Fruit fly (Drosophila melanogaster): ENCODE data around the gene CG13693.

Gene CG13693

dm6 chr2L:207129-207813 lies 25.0 kb upstream of the CG13693 start, which contains the start of the genes Tbc1d15-17 and CG11617 (continued):
- TF ChIP-seq jigr1 (GFP tag; IDR thresholded peaks at IDR 0.05) (no peak), Aef1 (GFP tag; IDR thresholded peaks at IDR 0.05) (no peak), CG16813 (GFP tag; IDR thresholded peaks at IDR 0.05; ENCODE audit: partially characterized antibody) (peak; percentile 41; the same call in 1 of the 3 replicates), Optix (GFP tag; IDR thresholded peaks at IDR 0.05) (no peak), CrebB (tag; optimal IDR thresholded peaks at IDR 0.05) (peak; percentile 4), sim (GFP tag; IDR thresholded peaks at IDR 0.05) (no peak), cato (GFP tag; optimal IDR thresholded peaks at IDR 0.05; ENCODE audit: borderline replicate concordance) (no peak), Lpt (GFP tag; optimal IDR thresholded peaks at IDR 0.05) (no peak), disco-r (GFP tag; optimal IDR thresholded peaks at IDR 0.05) (peak; percentile 27), Dek (tag; optimal IDR thresholded peaks at IDR 0.05) (peak; percentile 15), Opbp (GFP tag; IDR thresholded peaks at IDR 0.05; ENCODE audit: partially characterized antibody) (peak; percentile 60), Trl (optimal IDR thresholded peaks at IDR 0.05) (no peak), Trl (GFP tag; optimal IDR thresholded peaks at IDR 0.05) (no peak), pho (GFP tag; optimal IDR thresholded peaks at IDR 0.05) (no peak), CG4424 (GFP tag; optimal IDR thresholded peaks at IDR 0.05) (no peak), CG2678 (tag; optimal IDR thresholded peaks at IDR 0.05) (no peak), Lim3 (GFP tag; IDR thresholded peaks at IDR 0.05) (no peak), prd (optimal IDR thresholded peaks at IDR 0.05) (no peak), prd (GFP tag; IDR thresholded peaks at IDR 0.05) (no peak), CG11093 (GFP tag; IDR thresholded peaks at IDR 0.05) (no peak), mirr (GFP tag; optimal IDR thresholded peaks at IDR 0.05) (peak; percentile 1), CG7372 (GFP tag; IDR thresholded peaks at IDR 0.05) (no peak), CG18619 (GFP tag; optimal IDR thresholded peaks at IDR 0.05) (no peak), Doc2 (GFP tag; IDR thresholded peaks at IDR 0.05) (no peak), Mrtf (GFP tag; IDR thresholded peaks at IDR 0.05) (no peak), CG12104 (GFP tag; optimal IDR thresholded peaks at IDR 0.05) (no peak), CG6654 (GFP tag; optimal IDR thresholded peaks at IDR 0.05) (no peak), NK7.1 (GFP tag; optimal IDR thresholded peaks at IDR 0.05) (no peak), CG8924 (tag; optimal IDR thresholded peaks at IDR 0.05) (peak; percentile 51), CG2202 (tag; optimal IDR thresholded peaks at IDR 0.05) (no peak), HLHmδ (GFP tag; optimal IDR thresholded peaks at IDR 0.05) (no peak), cwo (GFP tag; optimal IDR thresholded peaks at IDR 0.05) (no peak), CG6791 (GFP tag; IDR thresholded peaks at IDR 0.05; ENCODE audit: partially characterized antibody) (no peak), abd-A (tag; optimal IDR thresholded peaks at IDR 0.05) (no peak), sna (GFP tag; IDR thresholded peaks at IDR 0.05; ENCODE audit: partially characterized antibody) (peak; percentile 15; the same call in 1 of the 2 replicates), Xbp1 (GFP tag; optimal IDR thresholded peaks at IDR 0.05) (no peak), CG3407 (GFP tag; optimal IDR thresholded peaks at IDR 0.05) (no peak), CG16863 (GFP tag; optimal IDR thresholded peaks at IDR 0.05) (no peak), CG10462 (GFP tag; optimal IDR thresholded peaks at IDR 0.05) (no peak), CG17186 (GFP tag; optimal IDR thresholded peaks at IDR 0.05) (peak; percentile 29), dimm (GFP tag; IDR thresholded peaks at IDR 0.05) (no peak), caup (GFP tag; optimal IDR thresholded peaks at IDR 0.05; ENCODE audit: severe bottlenecking) (no peak), Med (GFP tag) (peak; percentile 82), CG14014 (GFP tag; IDR thresholded peaks at IDR 0.05) (0 out of 2 replicates have a peak, but pooled peaks have one; percentile 2), mld (GFP tag; IDR thresholded peaks at IDR 0.05; ENCODE audit: partially characterized antibody) (no peak; the same call in 2 of the 3 replicates), ERR (GFP tag; optimal IDR thresholded peaks at IDR 0.05) (no peak), Ravus (GFP tag; IDR thresholded peaks at IDR 0.05) (no peak), Dfd (GFP tag; optimal IDR thresholded peaks at IDR 0.05) (no peak), CG17328 (GFP tag; IDR thresholded peaks at IDR 0.05) (no peak), lov (optimal IDR thresholded peaks at IDR 0.05) (no peak), lov (GFP tag; IDR thresholded peaks at IDR 0.05) (no peak)

Measured in whole organism, embryonic.